Worm (Caenorhabditis elegans) whole organism, L2 larva: ENCODE measurements around the gene twk-3.
A peak's percentile ranks its signal among the peaks of the same experiment; 100 is the strongest.

Experiments
- C34F6.9 ChIP-seq: fragments of 150-350 bp; optimal IDR thresholded peaks from 2 replicates; lab custom pipeline; 2014; ENCODE audit warnings: missing biosample characterization, missing genetic modification characterization
- F13H6.1 ChIP-seq: sonication (generic microtip); optimal IDR thresholded peaks from 2 replicates; lab custom pipeline; 2016; ENCODE audit warnings: missing genetic modification characterization, missing compliant biosample characterization
- R02D3.7 ChIP-seq: fragments of 150-350 bp; optimal IDR thresholded peaks from 2 replicates; lab custom pipeline; 2014; ENCODE audit warnings: missing biosample characterization, missing genetic modification characterization
- alr-1 ChIP-seq: fragments of 150-350 bp; optimal IDR thresholded peaks from 2 replicates; lab custom pipeline; 2014; ENCODE audit warnings: missing biosample characterization, missing genetic modification characterization
- aly-2 ChIP-seq: fragments of 150-350 bp; optimal IDR thresholded peaks from 2 replicates; lab custom pipeline; 2014; ENCODE audit warnings: missing biosample characterization, missing genetic modification characterization
- ama-1 ChIP-seq: fragments of 150-350 bp; optimal IDR thresholded peaks from 2 replicates; lab custom pipeline; 2018; ENCODE audit warnings: inconsistent platforms
- ceh-16 ChIP-seq: fragments of 150-350 bp; optimal IDR thresholded peaks from 2 replicates; lab custom pipeline; 2014; ENCODE audit warnings: missing biosample characterization, missing genetic modification characterization
- ceh-82 ChIP-seq: fragments of 150-350 bp; optimal IDR thresholded peaks from 2 replicates; lab custom pipeline; 2014; ENCODE audit warnings: missing biosample characterization, missing genetic modification characterization
- crh-2 ChIP-seq: sonication (generic microtip); optimal IDR thresholded peaks from 2 replicates; lab custom pipeline; 2017; ENCODE audit warnings: missing biosample characterization, missing genetic modification characterization
- dmd-4 ChIP-seq: sonication (generic microtip); optimal IDR thresholded peaks from 2 replicates; lab custom pipeline; 2017; ENCODE audit warnings: missing biosample characterization, missing genetic modification characterization
- egl-27 ChIP-seq: sonication (generic microtip); optimal IDR thresholded peaks from 3 replicates; lab custom pipeline; 2017; ENCODE audit warnings: missing biosample characterization, missing genetic modification reagents, missing genetic modification characterization
- elt-1 ChIP-seq: fragments of 150-350 bp; optimal IDR thresholded peaks from 2 replicates; lab custom pipeline; 2014; ENCODE audit warnings: missing biosample characterization, missing genetic modification characterization
- elt-3 ChIP-seq: sonication (generic microtip); optimal IDR thresholded peaks from 2 replicates; lab custom pipeline; 2017; ENCODE audit warnings: missing biosample characterization, missing genetic modification characterization
- fos-1 ChIP-seq: fragments of 150-350 bp; optimal IDR thresholded peaks from 2 replicates; lab custom pipeline; 2014; ENCODE audit warnings: missing biosample characterization, missing genetic modification characterization
- lin-13 ChIP-seq: fragments of 150-350 bp; optimal IDR thresholded peaks from 2 replicates; lab custom pipeline; 2014; ENCODE audit warnings: missing biosample characterization, missing genetic modification reagents, missing genetic modification characterization
- mdl-1 ChIP-seq, 2 experiments: fragments of 150-350 bp in 1 of 2; sonication (generic microtip) in 1 of 2; optimal IDR thresholded peaks; 2 replicates each; lab custom pipeline; 2017; ENCODE audit warnings: missing biosample characterization in 2 of 2, missing genetic modification characterization in 2 of 2
- nhr-10 ChIP-seq: sonication (generic microtip); optimal IDR thresholded peaks from 2 replicates; lab custom pipeline; 2017; ENCODE audit warnings: missing biosample characterization, missing genetic modification characterization
- nhr-11 ChIP-seq: fragments of 150-350 bp; optimal IDR thresholded peaks from 2 replicates; lab custom pipeline; 2014; ENCODE audit warnings: missing biosample characterization, missing genetic modification characterization
- nhr-12 ChIP-seq: fragments of 150-350 bp; optimal IDR thresholded peaks from 2 replicates; lab custom pipeline; 2014; ENCODE audit warnings: missing biosample characterization, missing genetic modification characterization
- nhr-129 ChIP-seq: fragments of 150-350 bp; optimal IDR thresholded peaks from 2 replicates; lab custom pipeline; 2014; ENCODE audit warnings: missing biosample characterization, missing genetic modification characterization
- nhr-237 ChIP-seq: fragments of 150-350 bp; optimal IDR thresholded peaks from 2 replicates; lab custom pipeline; 2014; ENCODE audit warnings: missing biosample characterization, missing genetic modification characterization
- nhr-6 ChIP-seq: fragments of 150-350 bp; optimal IDR thresholded peaks from 2 replicates; lab custom pipeline; 2014; ENCODE audit warnings: missing biosample characterization, missing genetic modification characterization
- nhr-77 ChIP-seq: fragments of 150-350 bp; optimal IDR thresholded peaks from 2 replicates; lab custom pipeline; 2014; ENCODE audit warnings: missing biosample characterization, missing genetic modification characterization
- sem-4 ChIP-seq: fragments of 150-350 bp; optimal IDR thresholded peaks from 2 replicates; lab custom pipeline; 2014; ENCODE audit warnings: missing biosample characterization, missing genetic modification reagents, missing genetic modification characterization
- skn-1 ChIP-seq: sonication (generic microtip); optimal IDR thresholded peaks from 2 replicates; lab custom pipeline; 2017; ENCODE audit warnings: missing biosample characterization, missing genetic modification characterization
- sma-9 ChIP-seq, 2 experiments: fragments of 150-350 bp in 1 of 2; sonication (generic microtip) in 1 of 2; optimal IDR thresholded peaks; 2 replicates each; lab custom pipeline; 2014 to 2016; ENCODE audit warnings: missing genetic modification characterization in 2 of 2, mild to moderate bottlenecking in 1 of 2, missing biosample characterization in 1 of 2, missing compliant biosample characterization in 1 of 2, missing genetic modification reagents in 1 of 2, moderate library complexity in 1 of 2
- snpc-4 ChIP-seq: fragments of 150-350 bp; optimal IDR thresholded peaks from 2 replicates; lab custom pipeline; 2014; ENCODE audit warnings: missing biosample characterization, missing genetic modification characterization
- unc-39 ChIP-seq: fragments of 150-350 bp; optimal IDR thresholded peaks from 2 replicates; lab custom pipeline; 2014; ENCODE audit warnings: missing biosample characterization, missing genetic modification characterization
- unc-55 ChIP-seq: fragments of 150-350 bp; sonication (generic microtip); optimal IDR thresholded peaks from 3 replicates; lab custom pipeline; 2014; ENCODE audit warnings: missing biosample characterization, missing genetic modification reagents, missing genetic modification characterization
- zag-1 ChIP-seq: fragments of 150-350 bp; optimal IDR thresholded peaks from 2 replicates; lab custom pipeline; 2014; ENCODE audit warnings: missing biosample characterization, missing genetic modification characterization
- ztf-11 ChIP-seq: sonication (generic microtip); optimal IDR thresholded peaks from 2 replicates; lab custom pipeline; 2017; ENCODE audit warnings: missing biosample characterization, missing genetic modification characterization

twk-3 gene

DNA sequence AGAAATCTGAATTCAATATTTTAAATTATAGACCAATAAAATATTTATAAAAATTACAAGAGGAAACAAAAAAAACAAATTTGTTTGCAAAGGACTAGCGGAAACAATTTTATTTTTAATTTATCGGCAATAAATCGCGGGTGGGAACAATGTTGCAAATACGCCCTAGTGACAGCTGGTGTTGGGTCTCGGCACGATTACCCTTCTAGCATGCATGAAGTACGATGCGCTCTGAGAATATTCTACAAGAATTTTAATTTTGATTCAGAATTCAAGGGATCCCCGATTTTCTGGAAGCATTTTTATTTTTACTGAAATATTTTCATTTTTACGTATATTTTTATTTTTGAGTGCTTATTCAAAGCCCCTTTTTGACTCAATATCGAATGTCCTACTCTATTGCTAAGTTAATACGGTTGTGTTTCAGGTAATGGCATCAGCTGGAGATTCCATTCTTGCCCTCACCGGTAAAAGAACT is 27.5 kb downstream of the twk-3 start, which contains the start of the genes mig-5 and cct-1 (continued):
- peak; percentile 100 for TF ChIP-seq unc-55 (GFP tag; lab: Kevin White, UChicago)
- no peak for TF ChIP-seq elt-3 (tag; lab: Kevin White, UChicago)
- peak; percentile 91 for TF ChIP-seq egl-27
- TF ChIP-seq ceh-16 (tag; lab: Kevin White, UChicago), result peak; percentile 92
- TF ChIP-seq crh-2 (tag; lab: Kevin White, UChicago), result peak; percentile 99
- peak; percentile 84 for TF ChIP-seq nhr-237 (tag; lab: Kevin White, UChicago)

DNA sequence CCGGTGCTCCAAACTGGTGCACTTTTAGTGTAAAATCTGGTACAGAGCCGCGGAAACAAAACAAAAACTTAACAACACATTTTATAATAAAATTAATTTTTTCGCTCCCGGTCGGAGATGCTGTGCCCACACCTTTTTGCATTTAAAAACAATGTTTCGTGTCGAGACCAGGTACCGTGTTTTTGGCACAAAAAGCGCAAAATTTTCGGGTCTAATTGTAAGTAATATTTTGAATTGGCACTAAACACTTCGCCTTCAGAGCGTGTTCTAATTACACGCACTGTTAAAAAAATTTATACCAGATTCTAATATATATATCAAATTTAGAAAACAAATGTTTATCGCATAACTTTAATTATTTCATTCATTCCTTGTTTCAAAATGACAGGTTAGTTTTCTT is 31.1 kb downstream of the twk-3 start, which contains the start of gene dylt-3:
Gene dylt-3, plus strand, starts transcription at position 301 of the 400 bp plus-strand sequence.
- TF ChIP-seq sma-9 (GFP tag; optimal IDR thresholded peaks at IDR 0.05; lab: Kevin White, UChicago) (no peak), sma-9 (tag; optimal IDR thresholded peaks at IDR 0.05; lab: Kevin White, UChicago) (no peak), aly-2 (tag; lab: Kevin White, UChicago) (no peak), lin-13 (GFP tag; lab: Kevin White, UChicago) (no peak), sem-4 (tag; lab: Kevin White, UChicago) (no peak), nhr-6 (no peak), nhr-10 (no peak)
- TF ChIP-seq, all 48 proteins: peak for 0

DNA sequence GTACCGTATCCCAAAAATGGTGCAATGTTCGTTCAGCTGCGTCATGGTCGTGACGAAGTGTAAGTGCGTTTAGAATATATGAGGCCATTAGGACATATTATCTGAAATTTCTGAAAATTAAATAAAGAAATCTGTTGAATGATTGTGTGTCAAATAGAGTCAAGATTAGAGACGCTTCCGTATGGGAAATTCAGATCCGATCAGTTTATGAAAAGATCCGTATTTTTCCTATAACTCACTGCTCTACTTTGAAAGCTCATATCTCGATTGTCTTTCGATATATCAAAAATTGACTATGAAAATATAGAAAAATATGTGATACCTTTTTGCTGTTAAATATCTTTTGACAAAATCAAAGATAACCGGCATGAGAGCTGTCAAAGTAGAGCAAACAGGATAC is 32.3 kb downstream of the twk-3 start, which contains the start of gene T05C12.4:
Gene T05C12.4, minus strand, starts transcription at position 101 of the 400 bp plus-strand sequence.
- no peak for TF ChIP-seq F13H6.1
- TF ChIP-seq nhr-77 (tag; lab: Kevin White, UChicago), result no peak
- no peak for TF ChIP-seq nhr-12 (tag; lab: Kevin White, UChicago)
- TF ChIP-seq C34F6.9 (tag; lab: Kevin White, UChicago), result no peak
- no peak for TF ChIP-seq ama-1 (lab: Kevin White, UChicago)
- no peak for TF ChIP-seq R02D3.7 (tag; lab: Kevin White, UChicago)
- no peak for TF ChIP-seq alr-1 (tag; lab: Kevin White, UChicago)
- no peak for TF ChIP-seq ceh-82 (tag; lab: Kevin White, UChicago)
- TF ChIP-seq mdl-1 (tag; optimal IDR thresholded peaks at IDR 0.05; lab: Kevin White, UChicago), result no peak
- TF ChIP-seq elt-1, result no peak

DNA sequence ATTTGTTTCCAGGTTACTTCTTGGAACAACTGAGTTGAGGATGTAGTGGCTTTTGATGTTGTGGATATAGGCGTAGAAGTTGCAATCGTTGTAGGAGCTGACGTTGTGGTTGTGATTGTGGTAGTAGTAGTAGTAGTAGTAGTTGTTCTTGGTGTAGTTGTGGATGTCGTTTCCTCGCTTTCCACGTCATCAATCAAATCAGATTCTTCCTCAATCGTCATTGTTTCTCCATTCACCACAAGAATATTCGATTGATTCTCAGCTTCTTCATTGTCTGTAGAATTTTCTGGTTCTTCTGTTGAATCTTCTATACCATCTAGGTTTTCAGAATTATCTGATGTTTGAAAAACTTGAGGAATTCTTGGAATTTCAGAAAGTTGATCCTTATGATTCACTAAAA is 34.0 kb downstream of the twk-3 start:
- TF ChIP-seq unc-55 (GFP tag; lab: Kevin White, UChicago), result no peak
- no peak for TF ChIP-seq ztf-11 (tag; lab: Kevin White, UChicago)
- no peak for TF ChIP-seq snpc-4
- no peak for TF ChIP-seq skn-1 (tag; lab: Kevin White, UChicago)
- no peak for TF ChIP-seq nhr-129 (tag; lab: Kevin White, UChicago)
- no peak for TF ChIP-seq zag-1 (tag; lab: Kevin White, UChicago)
- no peak for TF ChIP-seq nhr-11 (tag; lab: Kevin White, UChicago)
- TF ChIP-seq, all 48 proteins: peak for 0

DNA sequence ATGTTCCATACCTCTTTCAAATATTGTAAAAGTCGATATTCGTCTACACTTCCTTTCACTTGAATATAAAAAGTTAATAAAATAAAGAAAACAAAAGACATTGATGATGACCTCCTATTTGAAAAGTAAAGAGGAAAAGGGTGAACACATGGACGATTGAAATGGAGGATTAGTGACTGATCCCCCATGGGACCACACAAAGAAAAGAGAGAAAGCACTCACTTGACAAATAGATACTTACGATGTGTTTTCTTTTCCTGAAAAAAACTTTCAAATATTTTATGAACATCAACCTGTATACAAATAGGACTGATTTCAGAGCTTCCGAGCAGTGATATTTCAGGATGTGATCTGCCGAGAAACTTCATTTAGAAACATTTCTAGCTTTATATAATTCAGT is 35.5 kb downstream of the twk-3 start, which contains the start of gene acr-14:
Gene acr-14, minus strand, starts transcription at position 101 of the 400 bp plus-strand sequence.
- TF ChIP-seq sem-4 (tag; lab: Kevin White, UChicago), result no peak
- TF ChIP-seq fos-1 (tag; lab: Kevin White, UChicago), result no peak
- no peak for TF ChIP-seq nhr-10
- no peak for TF ChIP-seq crh-2 (tag; lab: Kevin White, UChicago)
- no peak for TF ChIP-seq nhr-6
- no peak for TF ChIP-seq lin-13 (GFP tag; lab: Kevin White, UChicago)
- no peak for TF ChIP-seq unc-39
- TF ChIP-seq alr-1 (tag; lab: Kevin White, UChicago), result no peak
- TF ChIP-seq nhr-237 (tag; lab: Kevin White, UChicago), result no peak
- TF ChIP-seq nhr-77 (tag; lab: Kevin White, UChicago), result no peak
- TF ChIP-seq dmd-4, result no peak
- TF ChIP-seq, all 48 proteins: peak for 0

DNA sequence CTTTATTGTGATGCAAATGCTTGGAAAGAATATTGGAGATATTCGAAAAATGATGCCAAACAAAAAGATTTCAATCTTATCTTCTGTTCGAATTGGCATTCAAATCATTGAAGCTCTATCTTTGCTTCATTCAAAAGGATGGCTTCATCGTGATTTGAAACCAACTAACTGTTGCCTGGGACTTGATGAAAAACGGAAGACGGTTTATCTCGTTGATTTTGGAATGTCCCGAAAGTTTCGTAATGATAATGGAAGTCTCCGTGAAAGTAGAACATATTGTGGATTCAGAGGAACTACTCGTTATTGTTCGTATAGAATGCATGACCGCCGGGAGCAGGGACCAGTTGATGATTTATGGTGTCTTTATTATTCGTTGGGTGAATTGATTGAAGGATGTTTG is 38.4 kb downstream of the twk-3 start:
- TF ChIP-seq elt-3 (tag; lab: Kevin White, UChicago), result no peak
- TF ChIP-seq, all 48 proteins: peak for 0
